Worm (Caenorhabditis elegans) whole organism, L3 larva: ENCODE data around the gene C24D10.2.
"Not testable (repeated sequence)": the region's sequence is repeated elsewhere in the genome, so short reads cannot be mapped to it uniquely, and the experiment has no call there.

Source experiments
- ZK546.5 ChIP-seq: sonication (generic microtip); optimal IDR thresholded peaks from 2 replicates; lab custom pipeline; 2017; ENCODE audit warnings: missing biosample characterization, missing genetic modification characterization
- ceh-82 ChIP-seq: fragments of 150-350 bp; optimal IDR thresholded peaks from 2 replicates; lab custom pipeline; 2014; ENCODE audit warnings: missing biosample characterization, missing genetic modification characterization
- daf-12 ChIP-seq: fragments of 150-350 bp; optimal IDR thresholded peaks from 2 replicates; lab custom pipeline; 2014; ENCODE audit warnings: missing biosample characterization, missing genetic modification reagents, missing genetic modification characterization
- elt-1 ChIP-seq: fragments of 150-350 bp; optimal IDR thresholded peaks from 2 replicates; lab custom pipeline; 2014; ENCODE audit warnings: missing biosample characterization, missing genetic modification characterization
- elt-2 ChIP-seq: sonication (generic microtip); optimal IDR thresholded peaks from 2 replicates; lab custom pipeline; 2016; ENCODE audit warnings: missing genetic modification reagents, mild to moderate bottlenecking, missing genetic modification characterization, missing compliant biosample characterization
- fkh-10 ChIP-seq: sonication (generic microtip); optimal IDR thresholded peaks from 2 replicates; lab custom pipeline; 2017; ENCODE audit warnings: missing biosample characterization, missing genetic modification reagents, missing genetic modification characterization
- fos-1 ChIP-seq: fragments of 150-350 bp; optimal IDR thresholded peaks from 2 replicates; lab custom pipeline; 2014; ENCODE audit warnings: missing biosample characterization, missing genetic modification characterization
- hmg-11 ChIP-seq: sonication (generic microtip); optimal IDR thresholded peaks from 2 replicates; lab custom pipeline; 2016; ENCODE audit warnings: missing genetic modification characterization, missing compliant biosample characterization
- lin-39 ChIP-seq: fragments of 150-350 bp; optimal IDR thresholded peaks from 2 replicates; lab custom pipeline; 2018; ENCODE audit warnings: missing biosample characterization, missing genetic modification reagents, missing genetic modification characterization
- nhr-25 ChIP-seq: sonication (generic microtip); optimal IDR thresholded peaks from 2 replicates; lab custom pipeline; 2017; ENCODE audit warnings: missing biosample characterization, missing genetic modification characterization
- pha-4 ChIP-seq: fragments of 150-350 bp; optimal IDR thresholded peaks from 2 replicates; lab custom pipeline; 2014; ENCODE audit warnings: missing biosample characterization, missing genetic modification reagents, missing genetic modification characterization
- skn-1 ChIP-seq: fragments of 150-350 bp; optimal IDR thresholded peaks from 2 replicates; lab custom pipeline; 2014; ENCODE audit warnings: missing biosample characterization, missing genetic modification characterization

DNA sequence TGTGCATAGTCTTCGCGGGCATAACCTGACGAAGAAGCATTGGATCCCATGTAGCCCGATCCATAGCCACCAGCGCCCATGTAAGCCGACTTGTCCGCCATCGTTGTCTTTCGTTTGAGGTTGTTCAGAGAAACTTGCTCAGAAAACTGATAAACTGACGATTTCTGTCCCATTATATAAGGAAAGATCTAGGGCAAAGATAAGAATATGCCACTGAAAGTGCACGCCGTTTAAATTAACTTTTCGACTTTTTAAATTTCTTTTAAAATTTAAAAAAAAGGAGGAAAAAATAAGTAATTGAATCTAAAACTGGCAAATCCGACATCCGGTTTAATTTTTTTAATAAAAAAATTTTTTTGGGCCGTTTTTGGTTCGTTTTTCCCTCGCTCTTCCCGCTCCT lies 2.5 kb downstream of the C24D10.2 start, which contains the start of gene nspd-6:
- not testable (repeated sequence) for TF ChIP-seq pha-4 (tag; lab: Kevin White, UChicago); elt-2 (tag; lab: Kevin White, UChicago); elt-1 (tag; lab: Kevin White, UChicago); ZK546.5 (tag; lab: Kevin White, UChicago); lin-39 (tag; lab: Kevin White, UChicago); nhr-25; skn-1 (tag; lab: Kevin White, UChicago); daf-12; hmg-11; fkh-10 (GFP tag; lab: Kevin White, UChicago); fos-1 (tag; lab: Kevin White, UChicago); ceh-82 (tag; lab: Kevin White, UChicago)
